Fruit fly (Drosophila melanogaster): ENCODE measurements around the gene elg1.

The elg1 gene

dm6 chr3L:16113003-16113606 is 18.7 kb upstream of the elg1 start, which contains the start of gene Taf4:
Taf4 (plus strand) TSS chr3L:16113212.
- TF ChIP-seq CG3995 (GFP tag; optimal IDR thresholded peaks at IDR 0.05) (peak; percentile 95), CG1529 (GFP tag; optimal IDR thresholded peaks at IDR 0.05) (peak; percentile 31), ac (GFP tag; optimal IDR thresholded peaks at IDR 0.05) (peak; percentile 46), CG8281 (tag; optimal IDR thresholded peaks at IDR 0.05) (no peak), Atf3 (GFP tag; optimal IDR thresholded peaks at IDR 0.05) (no peak), shn (GFP tag; optimal IDR thresholded peaks at IDR 0.05) (no peak), NC2β (GFP tag; optimal IDR thresholded peaks at IDR 0.05) (no peak), crol (GFP tag; IDR thresholded peaks at IDR 0.05) (peak; percentile 84), Dref (GFP tag; IDR thresholded peaks at IDR 0.05) (peak; percentile 48), Sin3A (optimal IDR thresholded peaks at IDR 0.05) (no peak), CG6765 (GFP tag; optimal IDR thresholded peaks at IDR 0.05) (no peak), CG2129 (GFP tag; IDR thresholded peaks at IDR 0.05; ENCODE audit: partially characterized antibody) (no peak), dan (GFP tag; IDR thresholded peaks at IDR 0.05) (no peak), CG17802 (tag; optimal IDR thresholded peaks at IDR 0.05) (peak; percentile 38), Opbp (GFP tag; IDR thresholded peaks at IDR 0.05; ENCODE audit: partially characterized antibody) (peak; percentile 54; the same call in 1 of the 3 replicates), corto (GFP tag; optimal IDR thresholded peaks at IDR 0.05) (no peak), sima (GFP tag; optimal IDR thresholded peaks at IDR 0.05) (no peak), CG7963 (GFP tag; IDR thresholded peaks at IDR 0.05; ENCODE audit: partially characterized antibody) (no peak), psq (GFP tag; optimal IDR thresholded peaks at IDR 0.05) (no peak), CG2116 (GFP tag; optimal IDR thresholded peaks at IDR 0.05) (no peak), sisA (GFP tag; IDR thresholded peaks at IDR 0.05) (no peak), Meics (GFP tag; optimal IDR thresholded peaks at IDR 0.05) (no peak), wdn (GFP tag; IDR thresholded peaks at IDR 0.05) (no peak), CG9797 (GFP tag; optimal IDR thresholded peaks at IDR 0.05) (peak; percentile 43), CG6254 (GFP tag; optimal IDR thresholded peaks at IDR 0.05) (no peak), cg (GFP tag; optimal IDR thresholded peaks at IDR 0.05) (peak; percentile 91), fd102C (GFP tag; optimal IDR thresholded peaks at IDR 0.05) (no peak), CG15601 (tag; optimal IDR thresholded peaks at IDR 0.05) (no peak), hbn (GFP tag; IDR thresholded peaks at IDR 0.05; ENCODE audit: partially characterized antibody) (no peak), CG11695 (GFP tag; IDR thresholded peaks at IDR 0.05) (peak; percentile 81; the same call in 2 of the 3 replicates), amos (GFP tag; IDR thresholded peaks at IDR 0.05; ENCODE audit: partially characterized antibody) (peak; percentile 36; the same call in 1 of the 2 replicates), br (optimal IDR thresholded peaks at IDR 0.05) (no peak), Myb (GFP tag; optimal IDR thresholded peaks at IDR 0.05) (peak; percentile 8), gfzf (GFP tag; optimal IDR thresholded peaks at IDR 0.05) (peak; percentile 75), pros (GFP tag; optimal IDR thresholded peaks at IDR 0.05) (no peak), sob (GFP tag; IDR thresholded peaks at IDR 0.05) (no peak), CG12299 (tag; optimal IDR thresholded peaks at IDR 0.05) (peak; percentile 86), CG2889 (GFP tag; IDR thresholded peaks at IDR 0.05) (0 out of 3 replicates have a peak, but pooled peaks have one; percentile 56), wor (GFP tag; IDR thresholded peaks at IDR 0.05) (no peak), Chrac-16 (GFP tag; optimal IDR thresholded peaks at IDR 0.05) (no peak), HLHmδ (GFP tag; optimal IDR thresholded peaks at IDR 0.05) (peak; percentile 16), Gsc (GFP tag; IDR thresholded peaks at IDR 0.05) (no peak), lbe (GFP tag; optimal IDR thresholded peaks at IDR 0.05) (no peak), Neu2 (GFP tag; optimal IDR thresholded peaks at IDR 0.05; ENCODE audit: borderline replicate concordance) (peak; percentile 47), trh (GFP tag; optimal IDR thresholded peaks at IDR 0.05) (no peak), CG4424 (GFP tag; optimal IDR thresholded peaks at IDR 0.05) (no peak), gce (GFP tag; IDR thresholded peaks at IDR 0.05) (no peak), gcm2 (GFP tag; optimal IDR thresholded peaks at IDR 0.05) (peak; percentile 51), fru (optimal IDR thresholded peaks at IDR 0.05) (no peak), vnd (GFP tag; IDR thresholded peaks at IDR 0.05; ENCODE audit: partially characterized antibody) (no peak), CG1603 (tag; optimal IDR thresholded peaks at IDR 0.05) (peak; percentile 33)
